Worm (Caenorhabditis elegans) whole organism, mixed stage, embryonic: ENCODE measurements around the gene nemp-1.

Source experiments
- M03D4.4 ChIP-seq: sonication (generic microtip); optimal IDR thresholded peaks from 2 replicates; lab custom pipeline; 2017; ENCODE audit warnings: mild to moderate bottlenecking, missing genetic modification characterization, missing compliant biosample characterization
- bed-3 ChIP-seq: fragments of 200-800 bp; sonication (Bioruptor generic); optimal IDR thresholded peaks from 3 replicates; lab custom pipeline; 2018; ENCODE audit warnings: mild to moderate bottlenecking, missing genetic modification characterization, moderate library complexity, missing compliant biosample characterization
- blmp-1 ChIP-seq: fragments of 150-350 bp; optimal IDR thresholded peaks from 2 replicates; lab custom pipeline; 2014; ENCODE audit warnings: missing biosample characterization, missing genetic modification characterization
- ceh-39 ChIP-seq: fragments of 150-350 bp; optimal IDR thresholded peaks from 2 replicates; lab custom pipeline; 2014; ENCODE audit warnings: missing biosample characterization, missing genetic modification characterization
- ceh-43 ChIP-seq: fragments of 200-800 bp; sonication (Bioruptor generic); optimal IDR thresholded peaks from 2 replicates; lab custom pipeline; 2018; ENCODE audit warnings: mild to moderate bottlenecking, missing genetic modification characterization, moderate library complexity, missing compliant biosample characterization
- ceh-83 ChIP-seq: fragments of 200-800 bp; sonication (Bioruptor generic); optimal IDR thresholded peaks from 2 replicates; lab custom pipeline; 2018; ENCODE audit warnings: mild to moderate bottlenecking, missing genetic modification characterization, missing compliant biosample characterization
- ces-1 ChIP-seq: fragments of 150-350 bp; optimal IDR thresholded peaks from 2 replicates; lab custom pipeline; 2014; ENCODE audit warnings: missing biosample characterization, missing genetic modification reagents, missing genetic modification characterization
- cnd-1 ChIP-seq: fragments of 200-800 bp; sonication (Bioruptor generic); optimal IDR thresholded peaks from 2 replicates; lab custom pipeline; 2018; ENCODE audit warnings: mild to moderate bottlenecking, missing genetic modification characterization, missing compliant biosample characterization
- drap-1 ChIP-seq: fragments of 200-800 bp; sonication (Bioruptor generic); optimal IDR thresholded peaks from 3 replicates; lab custom pipeline; 2018; ENCODE audit warnings: mild to moderate bottlenecking, missing genetic modification characterization, missing compliant biosample characterization
- elt-1 ChIP-seq: sonication (generic microtip); optimal IDR thresholded peaks from 2 replicates; lab custom pipeline; 2017; ENCODE audit warnings: missing genetic modification characterization, mild to moderate bottlenecking, missing compliant biosample characterization, antibody characterized with exemption, moderate library complexity, borderline replicate concordance; ENCODE audit not compliant: insufficient read depth
- elt-3 ChIP-seq: fragments of 150-350 bp; optimal IDR thresholded peaks from 2 replicates; lab custom pipeline; 2014; ENCODE audit warnings: missing biosample characterization, missing genetic modification characterization
- flh-1 ChIP-seq: fragments of 200-800 bp; sonication (Bioruptor generic); optimal IDR thresholded peaks from 2 replicates; lab custom pipeline; 2018; ENCODE audit warnings: mild to moderate bottlenecking, missing genetic modification characterization, moderate library complexity, missing compliant biosample characterization
- ham-2 ChIP-seq: fragments of 200-800 bp; sonication (Bioruptor generic); optimal IDR thresholded peaks from 2 replicates; lab custom pipeline; 2018; ENCODE audit warnings: mild to moderate bottlenecking, missing genetic modification characterization, missing compliant biosample characterization
- hlh-1 ChIP-seq: fragments of 150-350 bp; optimal IDR thresholded peaks from 2 replicates; lab custom pipeline; 2014; ENCODE audit warnings: missing biosample characterization, missing genetic modification reagents, missing genetic modification characterization
- lin-13 ChIP-seq: fragments of 150-350 bp; optimal IDR thresholded peaks from 2 replicates; lab custom pipeline; 2014; ENCODE audit warnings: missing biosample characterization, missing genetic modification characterization
- lin-32 ChIP-seq: fragments of 200-800 bp; sonication (Bioruptor generic); optimal IDR thresholded peaks from 2 replicates; lab custom pipeline; 2018; ENCODE audit warnings: mild to moderate bottlenecking, missing genetic modification characterization, missing compliant biosample characterization
- lsy-2 ChIP-seq: fragments of 150-350 bp; optimal IDR thresholded peaks from 2 replicates; lab custom pipeline; 2014; ENCODE audit warnings: missing biosample characterization, missing genetic modification characterization
- mab-5 ChIP-seq: fragments of 150-350 bp; optimal IDR thresholded peaks from 2 replicates; lab custom pipeline; 2014; ENCODE audit warnings: missing biosample characterization, missing genetic modification characterization
- mep-1 ChIP-seq: fragments of 150-350 bp; optimal IDR thresholded peaks from 2 replicates; lab custom pipeline; 2017; ENCODE audit warnings: missing biosample characterization, missing genetic modification reagents, missing genetic modification characterization, inconsistent platforms
- mls-2 ChIP-seq: sonication (generic microtip); optimal IDR thresholded peaks from 2 replicates; lab custom pipeline; 2016; ENCODE audit warnings: mild to moderate bottlenecking, missing genetic modification characterization, moderate library complexity, missing compliant biosample characterization
- nhr-12 ChIP-seq: fragments of 150-350 bp; optimal IDR thresholded peaks from 2 replicates; lab custom pipeline; 2014; ENCODE audit warnings: missing biosample characterization, missing genetic modification characterization
- nhr-2 ChIP-seq: fragments of 150-350 bp; optimal IDR thresholded peaks from 2 replicates; lab custom pipeline; 2014; ENCODE audit warnings: missing biosample characterization, missing genetic modification characterization
- nhr-237 ChIP-seq: fragments of 150-350 bp; optimal IDR thresholded peaks from 2 replicates; lab custom pipeline; 2014; ENCODE audit warnings: missing biosample characterization, missing genetic modification characterization
- nhr-28 ChIP-seq: fragments of 150-350 bp; optimal IDR thresholded peaks from 2 replicates; lab custom pipeline; 2014; ENCODE audit warnings: missing biosample characterization, missing genetic modification characterization
- nhr-76 ChIP-seq: sonication (generic microtip); optimal IDR thresholded peaks from 2 replicates; lab custom pipeline; 2017; ENCODE audit warnings: missing biosample characterization, missing genetic modification characterization
- pha-4 ChIP-seq: fragments of 150-350 bp; optimal IDR thresholded peaks from 2 replicates; lab custom pipeline; 2018; ENCODE audit warnings: missing biosample characterization, missing genetic modification reagents, missing genetic modification characterization
- sem-2 ChIP-seq: fragments of 200-800 bp; sonication (Bioruptor generic); optimal IDR thresholded peaks from 2 replicates; lab custom pipeline; 2018; ENCODE audit warnings: mild to moderate bottlenecking, missing genetic modification characterization, missing compliant biosample characterization
- snpc-4 ChIP-seq: fragments of 150-350 bp; optimal IDR thresholded peaks from 2 replicates; lab custom pipeline; 2014; ENCODE audit warnings: missing biosample characterization, missing genetic modification characterization
- sptf-1 ChIP-seq: sonication (generic microtip); optimal IDR thresholded peaks from 2 replicates; lab custom pipeline; 2017; ENCODE audit warnings: mild to moderate bottlenecking, missing genetic modification characterization, moderate library complexity, missing compliant biosample characterization
- tbx-8 ChIP-seq: fragments of 200-800 bp; sonication (Bioruptor generic); optimal IDR thresholded peaks from 2 replicates; lab custom pipeline; 2018; ENCODE audit warnings: mild to moderate bottlenecking, missing genetic modification characterization, moderate library complexity, missing compliant biosample characterization
- unc-120 ChIP-seq: sonication (generic microtip); optimal IDR thresholded peaks from 2 replicates; lab custom pipeline; 2017; ENCODE audit warnings: missing genetic modification characterization, missing compliant biosample characterization; ENCODE audit not compliant: poor library complexity, severe bottlenecking
- unc-39 ChIP-seq: fragments of 150-350 bp; optimal IDR thresholded peaks from 2 replicates; lab custom pipeline; 2014; ENCODE audit warnings: missing biosample characterization, missing genetic modification characterization
- unc-62 ChIP-seq: fragments of 150-350 bp; optimal IDR thresholded peaks from 2 replicates; lab custom pipeline; 2014; ENCODE audit warnings: missing biosample characterization, missing genetic modification reagents, missing genetic modification characterization
- zip-8 ChIP-seq: fragments of 150-350 bp; optimal IDR thresholded peaks from 2 replicates; lab custom pipeline; 2014; ENCODE audit warnings: missing biosample characterization, missing genetic modification characterization
- ztf-11 ChIP-seq: fragments of 150-350 bp; optimal IDR thresholded peaks from 2 replicates; lab custom pipeline; 2014; ENCODE audit warnings: missing biosample characterization, missing genetic modification characterization

Gene nemp-1

ce11 chrIII:502583-502982, 30.5 kb downstream of the nemp-1 start:
- TF ChIP-seq ceh-43 (GFP tag; lab: Kevin White, UChicago) (peak; percentile 83), mls-2 (tag; lab: Kevin White, UChicago) (peak; percentile 91), nhr-2 (no peak), ham-2 (GFP tag; lab: Kevin White, UChicago) (peak; percentile 72), lin-32 (peak; percentile 87), unc-120 (tag; lab: Kevin White, UChicago) (peak; percentile 94), blmp-1 (tag; lab: Kevin White, UChicago) (no peak), snpc-4 (no peak), pha-4 (tag; lab: Kevin White, UChicago) (peak; percentile 87), nhr-12 (tag; lab: Kevin White, UChicago) (no peak), tbx-8 (GFP tag; lab: Kevin White, UChicago) (peak; percentile 48), bed-3 (GFP tag; lab: Kevin White, UChicago) (peak; percentile 81), hlh-1 (no peak), sptf-1 (peak; percentile 95), sem-2 (GFP tag; lab: Kevin White, UChicago) (peak; percentile 71), ces-1 (no peak), M03D4.4 (tag; lab: Kevin White, UChicago) (peak; percentile 88), ceh-39 (tag; lab: Kevin White, UChicago) (no peak), elt-1 (no peak), elt-3 (tag; lab: Kevin White, UChicago) (no peak), zip-8 (tag; lab: Kevin White, UChicago) (no peak), unc-62 (GFP tag; lab: Kevin White, UChicago) (peak; percentile 47), lsy-2 (no peak), cnd-1 (peak; percentile 91), nhr-76 (tag; lab: Kevin White, UChicago) (peak; percentile 24), ceh-83 (GFP tag; lab: Kevin White, UChicago) (peak; percentile 94), nhr-28 (tag; lab: Kevin White, UChicago) (peak; percentile 38), mab-5 (no peak), ztf-11 (no peak), unc-39 (tag; lab: Kevin White, UChicago) (no peak), lin-13 (tag; lab: Kevin White, UChicago) (peak; percentile 59), flh-1 (GFP tag; lab: Kevin White, UChicago) (peak; percentile 63), nhr-237 (tag; lab: Kevin White, UChicago) (peak; percentile 53), drap-1 (GFP tag; lab: Kevin White, UChicago) (peak; percentile 90), mep-1 (tag; lab: Kevin White, UChicago) (peak; percentile 59)
- TF ChIP-seq, all 35 proteins: peak for 21

DNA sequence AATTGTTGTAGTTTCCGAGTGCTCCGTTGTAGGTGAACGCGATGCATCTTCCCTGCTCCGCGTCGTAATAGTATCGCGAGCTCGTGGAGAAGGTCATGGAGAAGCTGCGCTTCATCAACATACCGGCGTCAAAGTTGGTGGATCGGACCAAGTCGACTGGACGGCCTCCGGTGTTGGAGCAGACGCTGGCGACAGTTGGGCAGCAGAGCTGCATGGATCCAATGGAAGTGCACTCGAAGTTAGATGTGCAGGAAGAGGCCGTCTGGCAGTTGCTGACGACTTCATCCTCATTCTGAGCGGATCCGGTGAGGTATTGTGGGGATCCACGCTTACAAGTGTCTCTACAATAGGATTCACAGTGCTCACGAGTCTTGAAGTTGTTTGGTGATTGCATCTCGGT, 36.9 kb downstream of the nemp-1 start:
- TF ChIP-seq sem-2 (GFP tag; lab: Kevin White, UChicago) (no peak), sptf-1 (no peak), flh-1 (GFP tag; lab: Kevin White, UChicago) (no peak), nhr-2 (no peak), zip-8 (tag; lab: Kevin White, UChicago) (no peak), unc-62 (GFP tag; lab: Kevin White, UChicago) (no peak), ceh-39 (tag; lab: Kevin White, UChicago) (no peak), ceh-43 (GFP tag; lab: Kevin White, UChicago) (no peak), tbx-8 (GFP tag; lab: Kevin White, UChicago) (no peak), unc-39 (tag; lab: Kevin White, UChicago) (no peak), nhr-28 (tag; lab: Kevin White, UChicago) (no peak), lin-13 (tag; lab: Kevin White, UChicago) (no peak), nhr-237 (tag; lab: Kevin White, UChicago) (no peak), bed-3 (GFP tag; lab: Kevin White, UChicago) (no peak), pha-4 (tag; lab: Kevin White, UChicago) (no peak), unc-120 (tag; lab: Kevin White, UChicago) (no peak), mab-5 (no peak), ceh-83 (GFP tag; lab: Kevin White, UChicago) (no peak), ham-2 (GFP tag; lab: Kevin White, UChicago) (no peak), lsy-2 (no peak)

DNA sequence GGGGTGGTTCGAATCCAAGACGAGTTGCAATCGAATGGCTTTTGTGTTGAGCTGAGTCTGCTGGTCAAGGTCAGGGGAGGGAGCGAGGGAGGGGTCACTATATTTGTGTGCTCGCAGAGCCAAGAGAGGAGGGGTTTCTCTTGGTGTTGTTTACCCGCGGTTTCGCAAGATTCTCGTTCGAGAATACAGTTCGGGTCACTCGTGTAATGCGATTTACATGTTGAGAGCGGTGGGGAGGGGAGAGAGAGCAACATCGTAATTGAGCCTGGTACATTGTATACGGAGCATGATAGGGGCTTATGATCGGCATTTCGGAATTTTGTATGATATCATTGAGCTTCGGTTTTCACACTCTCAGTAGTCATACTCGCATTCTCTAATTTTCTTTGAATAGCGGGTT, 40.0 kb downstream of the nemp-1 start, which contains the start of gene F30H5.3:
F30H5.3 (minus strand) TSS at position 101 of the 400 bp plus-strand sequence.
- TF ChIP-seq mep-1 (tag; lab: Kevin White, UChicago) (no peak), pha-4 (tag; lab: Kevin White, UChicago) (peak; percentile 8), nhr-12 (tag; lab: Kevin White, UChicago) (no peak), tbx-8 (GFP tag; lab: Kevin White, UChicago) (no peak), ceh-43 (GFP tag; lab: Kevin White, UChicago) (no peak), bed-3 (GFP tag; lab: Kevin White, UChicago) (no peak), nhr-2 (no peak), unc-39 (tag; lab: Kevin White, UChicago) (no peak)
- TF ChIP-seq, all 35 proteins: peak for 1
